Worm (Caenorhabditis elegans): ENCODE measurements around the gene C07G2.5.

DNA sequence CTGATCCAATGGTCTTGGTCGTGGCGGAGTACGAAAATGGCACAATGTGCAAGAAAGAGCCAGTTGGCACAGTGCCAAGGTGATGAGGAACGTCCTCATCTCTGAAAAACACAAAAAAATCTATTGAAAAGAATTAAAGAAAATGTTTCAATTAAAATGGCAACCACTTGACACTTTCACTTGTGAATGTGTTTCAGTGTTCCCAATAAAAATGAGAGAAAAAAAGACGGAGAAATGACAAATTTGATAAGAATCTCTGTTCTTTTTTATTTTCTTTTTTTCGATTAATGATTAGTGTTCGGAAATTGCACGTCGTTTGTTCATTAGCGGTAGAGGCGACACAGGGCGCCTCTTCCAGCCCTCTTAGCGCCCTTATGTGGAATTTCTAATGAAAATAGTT lies 31.6 kb downstream of the C07G2.5 start, which contains the start of gene ndg-4:
- TF ChIP-seq F26F4.8 (GFP tag; conservative IDR thresholded peaks at IDR 0.05) (no peak), nhr-76 (tag; optimal IDR thresholded peaks at IDR 0.05) (no peak), zag-1 (tag; optimal IDR thresholded peaks at IDR 0.05) (no peak), mdl-1 (tag; optimal IDR thresholded peaks at IDR 0.05) (no peak), jun-1 (tag; optimal IDR thresholded peaks at IDR 0.05) (no peak), lin-29 (GFP tag; IDR thresholded peaks at IDR 0.05) (no peak), lin-39 (tag; optimal IDR thresholded peaks at IDR 0.05) (no peak), lim-7 (GFP tag; IDR thresholded peaks at IDR 0.05) (no peak)

All from whole organism, L4 larva.